Fruit fly (Drosophila melanogaster) whole organism, pupa: ENCODE measurements around the gene AstC.

Source experiments
- CG10348 ChIP-seq: fragments of 200-800 bp; sonication (Bioruptor generic); IDR thresholded peaks from 2 replicates; pipeline ENCODE4 v1.3.6; 2022; ENCODE audit warnings: missing biosample characterization, missing genetic modification characterization
- CG12605 ChIP-seq: fragments of 200-800 bp; sonication (Bioruptor generic); IDR thresholded peaks from 2 replicates; pipeline ENCODE4 v1.3.6; 2022; ENCODE audit warnings: missing biosample characterization, missing genetic modification characterization
- CG13204 ChIP-seq: fragments of 200-800 bp; sonication (Bioruptor generic); optimal IDR thresholded peaks from 2 replicates; lab custom pipeline; 2018; ENCODE audit warnings: missing biosample characterization, mild to moderate bottlenecking, missing genetic modification characterization, moderate library complexity
- CG14655 ChIP-seq: fragments of 200-800 bp; sonication (Bioruptor generic); optimal IDR thresholded peaks from 3 replicates; lab custom pipeline; 2017; ENCODE audit warnings: mild to moderate bottlenecking, missing biosample characterization, missing genetic modification reagents, missing genetic modification characterization
- CG15710 ChIP-seq: fragments of 200-800 bp; sonication (Bioruptor generic); optimal IDR thresholded peaks from 2 replicates; lab custom pipeline; 2018; ENCODE audit warnings: missing biosample characterization, mild to moderate bottlenecking, missing genetic modification characterization, moderate library complexity
- CG17806 ChIP-seq: fragments of 200-800 bp; sonication (Bioruptor generic); optimal IDR thresholded peaks from 2 replicates; lab custom pipeline; 2018; ENCODE audit warnings: missing biosample characterization, mild to moderate bottlenecking, missing genetic modification characterization, moderate library complexity
- CG32121 ChIP-seq: fragments of 200-800 bp; sonication (Bioruptor generic); IDR thresholded peaks from 2 replicates; pipeline ENCODE4 v1.3.6; 2022; ENCODE audit warnings: missing biosample characterization, missing genetic modification characterization
- CG34367 ChIP-seq: fragments of 200-800 bp; sonication (Bioruptor generic); optimal IDR thresholded peaks from 2 replicates; lab custom pipeline; 2018; ENCODE audit warnings: missing biosample characterization, mild to moderate bottlenecking, missing genetic modification characterization
- CG4496 ChIP-seq: fragments of 200-800 bp; sonication (Bioruptor generic); IDR thresholded peaks from 3 replicates; pipeline ENCODE4 v1.3.6; 2022; ENCODE audit warnings: missing biosample characterization, missing genetic modification characterization
- CG8159 ChIP-seq: fragments of 200-800 bp; sonication (Bioruptor generic); optimal IDR thresholded peaks from 3 replicates; lab custom pipeline; 2018; ENCODE audit warnings: missing biosample characterization, mild to moderate bottlenecking, missing genetic modification characterization, moderate library complexity
- CG8301 ChIP-seq: fragments of 200-800 bp; sonication (Bioruptor generic); optimal IDR thresholded peaks from 2 replicates; lab custom pipeline; 2018; ENCODE audit warnings: missing biosample characterization, mild to moderate bottlenecking, missing genetic modification characterization
- CG9948 ChIP-seq: fragments of 200-800 bp; sonication (Bioruptor generic); optimal IDR thresholded peaks from 2 replicates; lab custom pipeline; 2018; ENCODE audit warnings: missing biosample characterization, mild to moderate bottlenecking, missing genetic modification characterization, moderate library complexity
- D1 ChIP-seq: fragments of 200-800 bp; sonication (Bioruptor generic); optimal IDR thresholded peaks from 2 replicates; lab custom pipeline; 2018; ENCODE audit warnings: missing biosample characterization, mild to moderate bottlenecking, missing genetic modification characterization, moderate library complexity
- EcR ChIP-seq: fragments of 200-800 bp; sonication (Bioruptor generic); optimal IDR thresholded peaks from 3 replicates; lab custom pipeline; 2019; ENCODE audit warnings: missing biosample characterization, missing genetic modification characterization, mild to moderate bottlenecking, moderate library complexity, missing genetic modification reagents
- Ets98B ChIP-seq: fragments of 200-800 bp; sonication (Bioruptor generic); IDR thresholded peaks from 2 replicates; pipeline ENCODE4 v1.3.6; 2022; ENCODE audit warnings: missing biosample characterization, missing genetic modification characterization
- Pif1A ChIP-seq: fragments of 200-800 bp; sonication (Bioruptor generic); optimal IDR thresholded peaks from 3 replicates; lab custom pipeline; 2016; ENCODE audit warnings: missing biosample characterization, missing genetic modification characterization
- Pif1B ChIP-seq: fragments of 200-800 bp; sonication (Bioruptor generic); optimal IDR thresholded peaks from 3 replicates; lab custom pipeline; 2016; ENCODE audit warnings: missing biosample characterization, missing genetic modification characterization
- Snoo ChIP-seq: fragments of 200-800 bp; sonication (Bioruptor generic); optimal IDR thresholded peaks from 3 replicates; lab custom pipeline; 2017; ENCODE audit warnings: missing biosample characterization, mild to moderate bottlenecking, missing genetic modification characterization, inconsistent platforms
- fd96Ca ChIP-seq: fragments of 200-800 bp; sonication (Bioruptor generic); IDR thresholded peaks from 3 replicates; pipeline ENCODE4 v1.3.6; 2022; ENCODE audit warnings: missing biosample characterization, missing genetic modification characterization
- gl ChIP-seq: fragments of 200-800 bp; sonication (Bioruptor generic); optimal IDR thresholded peaks from 2 replicates; lab custom pipeline; 2018; ENCODE audit warnings: missing biosample characterization, mild to moderate bottlenecking, missing genetic modification characterization
- rn ChIP-seq: fragments of 200-800 bp; sonication (Bioruptor generic); IDR thresholded peaks from 2 replicates; pipeline ENCODE4 v1.3.6; 2022; ENCODE audit warnings: missing biosample characterization, missing genetic modification characterization

AstC gene

DNA sequence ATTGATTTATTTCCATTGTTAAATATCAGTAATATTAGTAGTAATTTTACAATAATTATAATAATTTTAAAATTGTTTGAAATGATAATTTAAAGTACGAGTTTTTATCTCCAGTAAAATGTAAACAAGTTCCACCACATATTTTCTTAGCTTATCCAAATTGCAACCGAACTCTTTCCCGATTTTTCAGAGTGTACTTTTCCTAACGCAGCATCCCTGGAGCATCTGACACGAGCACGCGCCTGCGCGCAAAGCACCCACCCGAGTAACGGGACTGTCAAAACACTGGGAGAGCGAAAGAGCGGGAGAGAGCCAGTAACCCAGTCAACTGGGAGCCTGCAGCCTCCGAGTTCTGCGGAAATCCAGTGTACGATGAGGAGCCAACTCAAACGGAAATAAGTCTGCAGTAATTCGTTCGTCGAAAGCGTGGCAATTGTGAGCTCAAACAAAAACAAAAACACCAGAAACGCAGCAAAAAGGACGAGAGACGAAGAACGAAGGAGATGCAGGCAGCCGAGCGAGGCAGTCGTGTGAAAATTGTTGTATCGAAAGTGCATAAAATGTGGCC, 5.2 kb upstream of the AstC start, which contains the start of gene CG16854:
CG16854 (plus strand) TSS at position 365 of the 568 bp plus-strand sequence.
- TF ChIP-seq Ets98B (GFP tag; lab: Robert Waterston, UW), result no peak
- TF ChIP-seq CG10348, result no peak
- TF ChIP-seq CG4496 (GFP tag; lab: Robert Waterston, UW), result 0 out of 3 replicates have a peak, but pooled peaks have one; percentile 7
- TF ChIP-seq EcR, result no peak
- TF ChIP-seq rn, result no peak
- no peak for TF ChIP-seq CG17806 (tag; lab: Kevin White, UChicago)
- TF ChIP-seq CG8159 (tag; lab: Kevin White, UChicago), result no peak
- no peak for TF ChIP-seq CG12605 (GFP tag; lab: Robert Waterston, UW)
- TF ChIP-seq Snoo (tag; lab: Kevin White, UChicago), result no peak
- TF ChIP-seq Pif1A (GFP tag; lab: Kevin White, UChicago), result no peak
- TF ChIP-seq Pif1B, result no peak
- no peak for TF ChIP-seq CG15710 (tag; lab: Kevin White, UChicago)
- TF ChIP-seq CG14655 (GFP tag; lab: Kevin White, UChicago), result no peak
- TF ChIP-seq D1, result no peak
- TF ChIP-seq CG13204 (GFP tag; lab: Kevin White, UChicago), result no peak
- TF ChIP-seq fd96Ca (GFP tag; lab: Robert Waterston, UW), result 0 out of 3 replicates have a peak, but pooled peaks have one; percentile 31

DNA sequence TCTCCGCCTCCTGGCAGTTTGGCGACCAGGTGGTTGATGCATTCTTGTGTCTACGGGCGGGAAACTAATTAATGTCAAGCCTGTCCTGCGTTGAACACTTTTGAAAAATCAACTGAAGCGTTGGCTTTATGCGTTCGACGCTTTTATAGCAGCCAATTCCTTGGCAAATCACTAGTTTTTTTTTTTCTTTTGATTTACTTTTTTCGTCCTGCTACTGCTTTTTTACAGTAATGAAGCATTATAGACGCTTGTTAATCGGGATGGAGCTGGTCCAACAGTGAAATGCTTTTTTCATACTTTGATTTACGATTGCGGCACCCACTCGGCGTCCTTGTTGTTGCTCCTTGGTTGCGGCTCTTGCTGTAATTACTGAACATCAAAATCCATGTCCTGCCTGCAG, 3.9 kb upstream of the AstC start, which contains the start of gene AstCC:
AstCC (minus strand) TSS at position 101 of the 400 bp plus-strand sequence.
- TF ChIP-seq fd96Ca (GFP tag; lab: Robert Waterston, UW), result no peak
- TF ChIP-seq gl (tag; lab: Kevin White, UChicago), result no peak
- TF ChIP-seq CG17806 (tag; lab: Kevin White, UChicago), result no peak
- no peak for TF ChIP-seq CG8301 (tag; lab: Kevin White, UChicago)
- no peak for TF ChIP-seq CG15710 (tag; lab: Kevin White, UChicago)
- TF ChIP-seq rn, result no peak
- no peak for TF ChIP-seq CG10348
- no peak for TF ChIP-seq CG14655 (GFP tag; lab: Kevin White, UChicago)
- no peak for TF ChIP-seq CG32121 (GFP tag; lab: Robert Waterston, UW)
- no peak for TF ChIP-seq CG9948 (tag; lab: Kevin White, UChicago)
- TF ChIP-seq CG34367 (tag; lab: Kevin White, UChicago), result no peak
- no peak for TF ChIP-seq CG13204 (GFP tag; lab: Kevin White, UChicago)
- TF ChIP-seq Pif1B, result no peak

DNA sequence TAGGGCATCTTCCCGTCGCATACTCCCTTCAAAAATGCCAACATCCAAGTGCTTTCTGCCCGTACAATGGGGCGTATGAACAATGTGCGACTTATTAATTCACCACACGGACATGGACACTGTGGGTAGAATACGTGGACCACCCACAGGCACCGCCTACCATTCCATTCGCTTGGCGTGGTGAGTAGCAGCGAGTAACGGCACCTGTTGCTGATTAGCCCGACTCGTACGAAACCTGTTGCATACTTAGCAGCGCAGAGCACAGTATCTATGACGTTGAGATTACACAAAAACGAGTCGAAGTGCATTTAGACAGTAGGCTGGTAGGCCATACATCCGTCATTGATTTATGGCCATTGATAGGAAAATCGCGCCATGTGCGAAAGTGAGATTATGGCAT, 826 bp upstream of the AstC start:
- no peak for TF ChIP-seq D1
- TF ChIP-seq CG12605 (GFP tag; lab: Robert Waterston, UW), result peak; percentile 95
- TF ChIP-seq CG8301 (tag; lab: Kevin White, UChicago), result no peak

DNA sequence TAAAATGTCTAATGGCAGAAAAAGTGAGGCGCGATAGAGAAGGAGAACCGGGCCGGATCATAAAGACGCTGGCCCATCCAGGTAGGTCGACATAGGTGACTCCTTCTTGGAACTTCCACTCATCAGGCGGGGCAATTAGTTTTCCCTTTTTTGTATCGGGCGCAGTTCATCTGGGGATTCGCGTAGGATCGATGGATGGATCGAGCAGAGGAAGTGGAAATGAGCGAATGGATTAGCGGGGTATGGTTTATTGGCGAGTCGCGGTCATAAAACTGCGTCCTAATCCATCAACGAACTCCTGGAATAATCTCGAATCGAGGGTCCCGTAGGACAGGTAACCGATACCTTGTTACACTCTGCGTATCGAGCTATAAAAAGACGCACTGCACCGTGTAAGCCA, 6.1 kb downstream of the AstC start, which contains the start of gene CG43725:
CG43725 (plus strand) TSS at position 400 of the 400 bp plus-strand sequence.
- no peak for TF ChIP-seq CG32121 (GFP tag; lab: Robert Waterston, UW)
- no peak for TF ChIP-seq CG14655 (GFP tag; lab: Kevin White, UChicago)
- TF ChIP-seq rn, result no peak

DNA sequence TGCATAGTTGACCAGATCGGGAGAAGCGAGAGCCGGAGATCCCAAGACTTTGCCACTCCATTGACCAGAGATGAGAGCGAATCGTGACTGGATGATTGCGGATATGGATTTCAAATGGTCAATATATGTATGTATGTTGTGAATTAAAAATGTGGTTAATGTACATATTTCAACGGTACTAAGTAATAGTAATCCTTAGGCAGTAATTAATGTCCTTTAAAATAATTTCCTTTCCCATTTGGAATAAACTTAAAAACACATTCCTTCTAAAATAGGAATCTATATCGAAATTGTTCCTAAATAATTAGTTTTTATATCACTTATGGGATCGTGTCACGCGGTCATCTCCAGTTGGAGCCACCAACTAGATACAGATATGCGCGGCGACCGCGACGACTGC, 7.3 kb downstream of the AstC start:
- TF ChIP-seq EcR, result no peak
- TF ChIP-seq CG17806 (tag; lab: Kevin White, UChicago), result peak; percentile 9
- no peak for TF ChIP-seq D1
- TF ChIP-seq CG8301 (tag; lab: Kevin White, UChicago), result peak; percentile 62
- peak; percentile 50 for TF ChIP-seq CG9948 (tag; lab: Kevin White, UChicago)
- peak; percentile 59 for TF ChIP-seq CG15710 (tag; lab: Kevin White, UChicago)
- no peak for TF ChIP-seq Snoo (tag; lab: Kevin White, UChicago)
- no peak for TF ChIP-seq CG13204 (GFP tag; lab: Kevin White, UChicago)
- TF ChIP-seq CG8159 (tag; lab: Kevin White, UChicago), result peak; percentile 48
- peak; percentile 58 for TF ChIP-seq CG14655 (GFP tag; lab: Kevin White, UChicago)
- TF ChIP-seq Pif1B, result no peak
- no peak for TF ChIP-seq CG12605 (GFP tag; lab: Robert Waterston, UW)
- TF ChIP-seq fd96Ca (GFP tag; lab: Robert Waterston, UW), result no peak
- no peak for TF ChIP-seq CG4496 (GFP tag; lab: Robert Waterston, UW)
- no peak for TF ChIP-seq Ets98B (GFP tag; lab: Robert Waterston, UW)
- TF ChIP-seq CG32121 (GFP tag; lab: Robert Waterston, UW), result no peak
- peak; percentile 54 for TF ChIP-seq CG34367 (tag; lab: Kevin White, UChicago)
- no peak for TF ChIP-seq gl (tag; lab: Kevin White, UChicago)
- no peak for TF ChIP-seq CG10348
- peak; percentile 8 for TF ChIP-seq Pif1A (GFP tag; lab: Kevin White, UChicago)

DNA sequence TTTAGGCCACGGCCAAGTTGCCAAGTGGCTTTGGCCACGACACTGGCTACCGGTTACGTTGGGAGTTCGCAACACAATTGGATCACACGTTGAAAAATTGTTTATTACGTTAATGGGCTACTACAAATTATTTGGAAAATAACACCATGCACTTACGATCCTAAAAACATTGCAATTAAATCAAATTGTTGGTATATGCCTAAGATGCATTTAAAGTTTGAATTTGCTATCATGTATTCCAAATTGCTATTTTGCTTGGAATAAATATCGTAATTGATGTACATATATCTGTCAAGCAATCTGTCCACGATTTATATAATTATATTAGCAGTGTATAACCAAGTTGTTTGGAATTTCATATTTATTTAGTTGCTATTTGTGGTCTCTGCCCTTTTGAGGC, 8.3 kb downstream of the AstC start:
- peak; percentile 40 for TF ChIP-seq CG17806 (tag; lab: Kevin White, UChicago)
- peak; percentile 33 for TF ChIP-seq CG34367 (tag; lab: Kevin White, UChicago)
- no peak for TF ChIP-seq CG13204 (GFP tag; lab: Kevin White, UChicago)
- peak; percentile 56 for TF ChIP-seq CG9948 (tag; lab: Kevin White, UChicago)
- TF ChIP-seq CG8301 (tag; lab: Kevin White, UChicago), result peak; percentile 55
- no peak for TF ChIP-seq CG12605 (GFP tag; lab: Robert Waterston, UW)
- TF ChIP-seq CG8159 (tag; lab: Kevin White, UChicago), result peak; percentile 15
- TF ChIP-seq CG15710 (tag; lab: Kevin White, UChicago), result peak; percentile 21
- TF ChIP-seq rn, result no peak
- TF ChIP-seq CG14655 (GFP tag; lab: Kevin White, UChicago), result peak; percentile 66
